Worm (Caenorhabditis elegans) whole organism, L2 larva: Measurements from ENCODE around the gene nhr-67.

Experiments used
- aly-2 ChIP-seq: fragments of 150-350 bp; optimal IDR thresholded peaks from 2 replicates; lab custom pipeline; 2014; ENCODE audit warnings: missing biosample characterization, missing genetic modification characterization
- ama-1 ChIP-seq: fragments of 150-350 bp; optimal IDR thresholded peaks from 2 replicates; lab custom pipeline; 2018; ENCODE audit warnings: inconsistent platforms
- ceh-82 ChIP-seq: fragments of 150-350 bp; optimal IDR thresholded peaks from 2 replicates; lab custom pipeline; 2014; ENCODE audit warnings: missing biosample characterization, missing genetic modification characterization
- lin-11 ChIP-seq: fragments of 150-350 bp; sonication (generic microtip); optimal IDR thresholded peaks from 2 replicates; lab custom pipeline; 2014; ENCODE audit warnings: missing biosample characterization, missing genetic modification characterization, inconsistent platforms, mixed read lengths
- mdl-1 ChIP-seq, 2 experiments: fragments of 150-350 bp in 1 of 2; sonication (generic microtip) in 1 of 2; optimal IDR thresholded peaks; 2 replicates each; lab custom pipeline; 2017; ENCODE audit warnings: missing biosample characterization in 2 of 2, missing genetic modification characterization in 2 of 2
- nhr-11 ChIP-seq: fragments of 150-350 bp; optimal IDR thresholded peaks from 2 replicates; lab custom pipeline; 2014; ENCODE audit warnings: missing biosample characterization, missing genetic modification characterization
- nhr-12 ChIP-seq: fragments of 150-350 bp; optimal IDR thresholded peaks from 2 replicates; lab custom pipeline; 2014; ENCODE audit warnings: missing biosample characterization, missing genetic modification characterization
- sem-4 ChIP-seq: fragments of 150-350 bp; optimal IDR thresholded peaks from 2 replicates; lab custom pipeline; 2014; ENCODE audit warnings: missing biosample characterization, missing genetic modification reagents, missing genetic modification characterization
- skn-1 ChIP-seq: sonication (generic microtip); optimal IDR thresholded peaks from 2 replicates; lab custom pipeline; 2017; ENCODE audit warnings: missing biosample characterization, missing genetic modification characterization
- snpc-4 ChIP-seq: fragments of 150-350 bp; optimal IDR thresholded peaks from 2 replicates; lab custom pipeline; 2014; ENCODE audit warnings: missing biosample characterization, missing genetic modification characterization
- ztf-11 ChIP-seq: sonication (generic microtip); optimal IDR thresholded peaks from 2 replicates; lab custom pipeline; 2017; ENCODE audit warnings: missing biosample characterization, missing genetic modification characterization

- no peak for TF ChIP-seq ztf-11 (tag; lab: Kevin White, UChicago)
- TF ChIP-seq nhr-12, result no peak
- TF ChIP-seq skn-1 (tag; lab: Kevin White, UChicago), result no peak
- TF ChIP-seq nhr-11 (tag; lab: Kevin White, UChicago), result no peak
- TF ChIP-seq sem-4 (tag; lab: Kevin White, UChicago), result no peak
- no peak for TF ChIP-seq aly-2
- TF ChIP-seq lin-11 (tag; lab: Kevin White, UChicago), result no peak
- no peak for TF ChIP-seq ama-1 (lab: Kevin White, UChicago)
- TF ChIP-seq mdl-1 (tag; optimal IDR thresholded peaks at IDR 0.05; lab: Kevin White, UChicago), result no peak
- no peak for TF ChIP-seq ceh-82 (tag; lab: Kevin White, UChicago)
- TF ChIP-seq snpc-4, result no peak
Measured at ce11 chrIV:11131268-11131667, 38.3 kb upstream of the nhr-67 start, which contains the start of gene ard-1.
